Worm (Caenorhabditis elegans) whole organism, L1 larva: ENCODE results near the gene phdh-1.

ENCODE experiments used
- alr-1 ChIP-seq: fragments of 200-800 bp; sonication (Bioruptor generic); optimal IDR thresholded peaks from 2 replicates; lab custom pipeline; 2018; ENCODE audit warnings: borderline replicate concordance, mild to moderate bottlenecking, missing genetic modification characterization, missing compliant biosample characterization
- ceh-88 ChIP-seq: fragments of 200-800 bp; sonication (Bioruptor generic); IDR thresholded peaks from 2 replicates; pipeline ENCODE4 v1.3.6; 2022; ENCODE audit warnings: missing genetic modification characterization, missing compliant biosample characterization
- dsc-1 ChIP-seq: sonication (generic microtip); optimal IDR thresholded peaks from 2 replicates; lab custom pipeline; 2016; ENCODE audit warnings: mild to moderate bottlenecking, missing genetic modification characterization, missing compliant biosample characterization
- sptf-1 ChIP-seq: fragments of 150-350 bp; optimal IDR thresholded peaks from 2 replicates; lab custom pipeline; 2014; ENCODE audit warnings: missing biosample characterization, missing genetic modification characterization

DNA sequence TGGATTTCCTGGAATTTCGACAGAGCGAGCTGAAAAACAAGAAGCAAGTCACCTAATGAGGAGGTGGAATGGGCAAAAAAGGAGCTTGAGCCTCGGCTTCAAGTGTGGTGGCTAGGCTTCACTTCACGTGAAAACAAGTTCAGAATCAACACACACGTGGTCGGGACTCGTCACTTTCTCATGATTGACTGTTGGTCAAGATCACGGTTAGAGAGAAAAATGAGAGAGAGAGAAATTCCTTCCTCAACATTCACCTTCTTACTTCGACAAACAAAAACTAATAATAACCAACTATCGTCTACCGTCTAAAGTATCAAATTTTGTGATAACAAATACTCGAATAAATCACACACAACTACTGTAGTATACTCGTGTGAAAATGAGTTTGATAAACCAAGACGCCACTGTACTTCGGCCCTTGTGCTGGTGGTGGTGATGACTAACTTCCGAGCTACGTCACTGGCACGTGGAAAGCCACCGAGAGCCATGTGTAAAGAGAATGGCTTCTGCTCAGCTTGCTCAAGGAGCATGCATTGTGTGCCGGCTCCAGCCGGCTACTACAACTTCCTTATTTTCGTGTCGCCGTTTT is 35.4 kb upstream of the phdh-1 start:
- TF ChIP-seq dsc-1 (tag; lab: Kevin White, UChicago) (no peak), ceh-88 (GFP tag; lab: Robert Waterston, UW) (no peak), alr-1 (tag; lab: Kevin White, UChicago) (no peak), sptf-1 (tag; lab: Kevin White, UChicago) (no peak)
